Fruit fly (Drosophila melanogaster): Measurements from ENCODE around the gene CG42487.

Gene CG42487

DNA sequence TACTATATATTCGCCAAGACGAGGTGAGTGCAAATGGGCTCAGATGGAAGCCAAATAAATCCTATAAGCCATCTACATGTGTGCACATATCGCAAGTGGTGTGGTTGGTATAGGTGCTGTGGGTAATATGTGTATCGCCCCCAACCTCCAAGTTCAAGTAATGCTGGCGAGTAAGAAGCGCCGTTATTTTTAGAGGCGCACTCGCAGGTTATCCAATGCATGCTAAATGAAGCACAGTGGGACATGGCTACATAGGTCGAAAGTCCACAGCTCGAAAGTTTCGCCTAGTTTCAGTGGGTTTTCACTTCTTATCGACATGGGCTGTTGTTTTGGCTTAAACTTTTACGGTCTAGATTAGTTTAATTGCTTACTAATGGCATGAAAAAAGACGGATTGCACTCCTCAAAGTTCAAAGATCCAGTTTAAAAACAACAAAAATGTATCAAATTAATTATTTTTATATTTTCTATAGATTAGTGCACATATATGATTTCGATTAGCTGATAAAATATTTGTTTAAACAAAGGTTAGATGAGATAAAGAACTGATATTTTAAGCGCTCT, 33.0 kb downstream of the CG42487 start:
- no peak for TF ChIP-seq psq (optimal IDR thresholded peaks at IDR 0.05)

DNA sequence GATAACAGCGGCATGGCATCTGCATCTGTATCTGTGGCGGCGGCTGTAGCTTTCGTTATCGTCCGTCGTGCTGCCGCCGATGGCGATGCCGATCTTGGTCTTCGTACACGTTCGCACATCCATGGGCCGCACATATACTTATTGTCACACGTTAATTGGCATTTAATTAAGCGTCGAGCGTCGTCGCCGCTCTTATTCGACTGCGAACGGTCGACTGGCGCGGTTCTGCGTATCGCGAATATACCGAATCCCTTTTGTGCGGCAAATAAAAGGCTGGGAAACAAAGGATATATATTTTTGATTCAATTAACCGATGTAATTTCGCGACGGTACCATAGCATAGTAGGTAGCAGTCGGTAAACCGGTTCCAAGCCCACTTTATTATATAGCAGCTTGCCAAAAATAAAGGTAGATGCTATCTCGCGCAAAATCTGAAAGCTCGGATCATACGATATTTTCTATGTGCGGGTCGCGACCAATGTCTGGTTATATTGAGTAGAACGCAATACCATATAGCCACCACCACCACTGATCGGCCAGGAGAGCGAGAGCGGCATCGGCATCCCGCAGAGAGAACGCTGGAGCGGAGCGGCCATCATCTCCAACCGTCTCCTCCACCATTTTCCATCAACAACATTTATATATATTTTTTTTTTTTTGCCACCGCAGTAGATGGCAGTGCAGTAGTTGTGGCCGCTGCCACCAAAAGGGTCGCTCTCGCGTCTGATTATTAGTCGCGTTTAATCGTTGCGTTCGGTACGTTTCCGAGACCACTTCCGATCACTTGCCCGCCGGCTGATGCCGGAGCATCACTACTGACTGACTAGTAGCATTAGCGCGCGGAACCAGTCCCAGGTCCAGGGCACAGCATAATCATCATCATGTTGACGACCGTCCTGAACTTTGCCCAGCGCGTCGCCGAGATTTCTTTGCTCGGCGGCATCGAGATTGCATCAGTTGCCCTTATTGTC, 33.8 kb downstream of the CG42487 start, which contains the start of gene mino:
TSS of gene mino (plus strand) at position 192 of the 971 bp plus-strand sequence.
- TF ChIP-seq psq (optimal IDR thresholded peaks at IDR 0.05) (no peak), insv (optimal IDR thresholded peaks at IDR 0.05) (no peak), Myc (optimal IDR thresholded peaks at IDR 0.05) (no peak), ttk (optimal IDR thresholded peaks at IDR 0.05) (no peak), h (optimal IDR thresholded peaks at IDR 0.05) (no peak), Sin3A (optimal IDR thresholded peaks at IDR 0.05) (no peak)

dm6 chr3R:27922673-27923175, 36.3 kb downstream of the CG42487 start, which contains the start of gene RpL4:
Gene RpL4, plus strand, starts transcription at chr3R:27922821.
- TF ChIP-seq Sin3A (optimal IDR thresholded peaks at IDR 0.05) (no peak), ttk (optimal IDR thresholded peaks at IDR 0.05) (no peak)

DNA sequence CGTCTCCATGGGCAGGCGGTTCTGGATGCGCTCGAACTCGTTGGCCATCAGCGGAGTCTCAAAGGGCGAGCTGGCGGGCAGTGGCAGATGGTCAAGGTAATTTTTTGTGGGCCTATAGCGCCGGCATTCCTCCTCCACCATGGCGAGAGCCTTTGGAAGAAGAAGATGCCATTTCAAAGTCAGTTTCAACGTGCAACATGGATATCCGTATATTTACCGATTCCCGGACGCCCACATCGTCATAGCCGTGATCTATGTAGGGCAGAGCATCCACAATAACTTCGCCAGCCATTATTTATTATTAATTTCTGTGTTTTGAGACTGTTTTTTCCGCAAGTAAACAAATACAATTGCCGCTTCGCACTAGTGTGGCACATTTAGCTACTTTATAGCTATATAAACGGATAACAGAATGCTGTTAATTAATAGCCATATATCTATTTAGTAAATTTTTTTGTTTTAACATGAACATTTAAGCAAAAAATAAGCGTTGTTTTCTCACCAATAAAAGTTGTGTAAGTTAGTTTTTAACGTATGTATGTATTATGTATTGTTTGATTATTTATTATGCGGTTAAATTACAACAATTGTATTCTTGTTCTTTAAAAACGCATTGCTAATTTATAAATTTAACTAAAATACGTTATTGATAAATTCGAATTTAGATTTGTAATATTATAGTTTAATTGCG, 36.9 kb downstream of the CG42487 start, which contains the start of gene BCAS2:
TSS of gene BCAS2 (minus strand) at position 375 of the 691 bp plus-strand sequence.
- no peak for TF ChIP-seq h (optimal IDR thresholded peaks at IDR 0.05)
- TF ChIP-seq Myc (optimal IDR thresholded peaks at IDR 0.05): no peak
- no peak for TF ChIP-seq ttk (optimal IDR thresholded peaks at IDR 0.05)
- no peak for TF ChIP-seq insv (optimal IDR thresholded peaks at IDR 0.05)
- TF ChIP-seq Sin3A (optimal IDR thresholded peaks at IDR 0.05): no peak
- no peak for TF ChIP-seq psq (optimal IDR thresholded peaks at IDR 0.05)

DNA sequence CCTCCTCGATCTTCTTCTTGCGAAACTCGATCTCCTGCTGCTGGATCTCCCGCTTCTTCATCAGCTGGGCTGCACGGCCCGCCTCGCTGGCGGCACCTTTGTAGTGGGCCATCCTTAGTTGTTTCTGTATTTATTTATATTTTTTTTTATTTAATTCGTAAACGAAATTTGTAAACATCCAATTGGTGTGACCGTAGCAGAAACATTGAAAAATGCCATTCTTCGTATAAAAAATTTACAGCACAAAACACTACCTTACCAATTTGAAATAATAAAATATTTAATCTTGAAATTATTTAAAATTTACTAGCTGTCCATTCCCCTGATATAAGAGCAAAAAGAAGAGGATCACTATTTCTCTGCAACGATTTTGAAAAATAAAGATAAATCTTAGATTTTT, 38.2 kb downstream of the CG42487 start, which contains the start of gene CG12259:
TSS of gene CG12259 (minus strand) at position 207 of the 400 bp plus-strand sequence.
- TF ChIP-seq ttk (optimal IDR thresholded peaks at IDR 0.05): no peak
- no peak for TF ChIP-seq psq (optimal IDR thresholded peaks at IDR 0.05)
- no peak for TF ChIP-seq Sin3A (optimal IDR thresholded peaks at IDR 0.05)
- TF ChIP-seq insv (optimal IDR thresholded peaks at IDR 0.05): no peak
- TF ChIP-seq h (optimal IDR thresholded peaks at IDR 0.05): no peak
- no peak for TF ChIP-seq Myc (optimal IDR thresholded peaks at IDR 0.05)

dm6 chr3R:27919385-27919789, 39.7 kb downstream of the CG42487 start, which contains the start of gene Boh1:
Gene Boh1, minus strand, starts transcription at chr3R:27919460.
- TF ChIP-seq h (optimal IDR thresholded peaks at IDR 0.05) (no peak), psq (optimal IDR thresholded peaks at IDR 0.05) (no peak), Sin3A (optimal IDR thresholded peaks at IDR 0.05) (no peak), ttk (optimal IDR thresholded peaks at IDR 0.05) (no peak), Myc (optimal IDR thresholded peaks at IDR 0.05) (no peak), insv (optimal IDR thresholded peaks at IDR 0.05) (no peak)

DNA sequence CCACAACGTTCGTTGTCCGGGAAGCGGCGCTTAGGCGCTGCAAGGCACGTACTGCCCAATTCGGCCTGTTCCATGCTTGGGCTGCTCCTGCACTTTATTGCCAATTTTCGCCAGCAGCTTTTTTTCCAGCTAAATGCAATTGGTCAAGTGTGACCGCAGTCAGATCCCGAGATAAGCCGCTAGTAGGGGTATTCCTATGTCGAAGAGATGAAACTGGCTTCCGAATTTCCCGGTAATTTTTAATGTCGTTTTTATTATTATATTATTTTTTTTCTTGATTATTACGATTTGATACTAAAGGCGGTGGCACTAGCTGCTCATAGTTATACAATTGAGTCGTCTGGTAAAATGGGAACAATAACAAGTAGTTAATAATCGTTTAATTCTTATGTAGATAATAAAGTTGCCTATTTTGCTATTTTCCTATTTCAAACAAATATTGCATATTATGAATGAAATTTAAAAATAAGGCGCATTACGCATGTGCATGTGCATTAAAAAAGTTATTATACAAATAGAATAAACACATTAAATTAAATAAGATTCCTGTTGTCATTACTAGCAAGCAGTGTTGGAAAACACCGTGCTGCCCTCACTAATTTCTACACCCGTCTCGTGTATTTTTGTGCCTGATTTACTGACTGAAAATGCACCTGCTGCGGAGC, 42.6 kb downstream of the CG42487 start, which contains the start of the genes CG5003 and mRpS22:
TSS of gene CG5003 (minus strand) at position 162 of the 665 bp plus-strand sequence.
TSS of gene mRpS22 (plus strand) at position 554 of the 665 bp plus-strand sequence.
- TF ChIP-seq ttk (optimal IDR thresholded peaks at IDR 0.05) (no peak), Myc (optimal IDR thresholded peaks at IDR 0.05) (no peak), h (optimal IDR thresholded peaks at IDR 0.05) (no peak), psq (optimal IDR thresholded peaks at IDR 0.05) (no peak), insv (optimal IDR thresholded peaks at IDR 0.05) (no peak), Sin3A (optimal IDR thresholded peaks at IDR 0.05) (no peak)

DNA sequence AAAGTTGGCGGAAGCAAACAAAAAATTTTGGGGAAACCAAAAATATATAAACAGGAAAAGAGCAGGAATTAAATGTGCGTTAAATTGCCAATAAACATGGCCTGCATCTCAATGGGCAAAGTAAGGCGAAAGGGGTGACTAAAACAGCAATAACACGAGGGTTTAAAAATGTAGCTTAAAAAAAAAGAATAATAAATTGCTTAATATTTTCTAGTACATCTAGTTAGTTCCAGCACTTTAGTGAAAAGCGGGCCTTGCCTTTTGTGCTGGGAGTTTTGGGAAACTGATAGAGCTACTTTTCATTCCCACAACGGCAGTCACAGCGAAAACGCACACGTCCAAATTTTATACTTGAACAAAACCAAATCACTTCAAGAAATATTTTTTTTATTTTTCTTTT, 46.9 kb downstream of the CG42487 start, which contains the start of gene mil:
TSS of gene mil (plus strand) at position 301 of the 400 bp plus-strand sequence.
- TF ChIP-seq Sin3A (optimal IDR thresholded peaks at IDR 0.05): no peak
- no peak for TF ChIP-seq Myc (optimal IDR thresholded peaks at IDR 0.05)

Measured in Kc167 (cell line).